Worm (Caenorhabditis elegans) whole organism, L1 larva: ENCODE measurements around the gene semo-1.

Experiments
- ama-1 ChIP-seq: fragments of 150-350 bp; optimal IDR thresholded peaks from 2 replicates; lab custom pipeline; 2014
- blmp-1 ChIP-seq: fragments of 150-350 bp; optimal IDR thresholded peaks from 2 replicates; lab custom pipeline; 2014; ENCODE audit warnings: missing biosample characterization, missing genetic modification characterization

- TF ChIP-seq blmp-1 (tag; lab: Kevin White, UChicago) (no peak), ama-1 (lab: Kevin White, UChicago) (no peak)
Measured at ce11 chrIV:14033502-14033751, 17.6 kb upstream of the semo-1 start.
